Fruit fly (Drosophila melanogaster) whole organism, embryonic: ENCODE measurements around the gene Ciz1.

Source experiments
- CG10209 ChIP-seq: fragments of 200-800 bp; sonication (Bioruptor generic); optimal IDR thresholded peaks from 3 replicates; lab custom pipeline; 2017; ENCODE audit warnings: missing biosample characterization, mild to moderate bottlenecking, missing genetic modification characterization, missing genetic modification reagents
- CG12219 ChIP-seq: fragments of 200-800 bp; sonication (Bioruptor generic); optimal IDR thresholded peaks from 3 replicates; lab custom pipeline; 2018; ENCODE audit warnings: missing biosample characterization, mild to moderate bottlenecking, missing genetic modification characterization
- CG13287 ChIP-seq: fragments of 200-800 bp; sonication (Bioruptor generic); IDR thresholded peaks from 2 replicates; pipeline ENCODE4 v1.3.6; 2022; ENCODE audit warnings: missing biosample characterization, missing genetic modification characterization; ENCODE audit not compliant: partially characterized antibody
- CG13775 ChIP-seq: fragments of 200-800 bp; sonication (Bioruptor generic); optimal IDR thresholded peaks from 3 replicates; lab custom pipeline; 2017; ENCODE audit warnings: missing biosample characterization, mild to moderate bottlenecking, missing genetic modification characterization
- CG15514 ChIP-seq: fragments of 200-800 bp; sonication (Bioruptor generic); optimal IDR thresholded peaks from 3 replicates; lab custom pipeline; 2017; ENCODE audit warnings: missing biosample characterization, missing genetic modification characterization, mild to moderate bottlenecking, moderate library complexity, missing genetic modification reagents
- CG16813 ChIP-seq: fragments of 200-800 bp; sonication (Bioruptor generic); IDR thresholded peaks from 3 replicates; pipeline ENCODE4 v1.3.6; 2022; ENCODE audit warnings: missing biosample characterization, missing genetic modification characterization; ENCODE audit not compliant: partially characterized antibody
- CG2202 ChIP-seq: fragments of 200-800 bp; sonication (Bioruptor generic); optimal IDR thresholded peaks from 2 replicates; lab custom pipeline; 2018; ENCODE audit warnings: missing biosample characterization, mild to moderate bottlenecking, missing genetic modification characterization
- CG2712 ChIP-seq: fragments of 200-800 bp; optimal IDR thresholded peaks from 3 replicates; lab custom pipeline; 2019; ENCODE audit warnings: missing biosample characterization, mild to moderate bottlenecking, missing genetic modification characterization, moderate library complexity
- CG30020 ChIP-seq: fragments of 200-800 bp; optimal IDR thresholded peaks from 2 replicates; lab custom pipeline; 2019; ENCODE audit warnings: missing biosample characterization, mild to moderate bottlenecking, missing genetic modification characterization, moderate library complexity
- CG31224 ChIP-seq: fragments of 200-800 bp; sonication (Bioruptor generic); IDR thresholded peaks from 2 replicates; pipeline ENCODE4 v1.3.6; 2022; ENCODE audit warnings: missing biosample characterization, missing genetic modification characterization
- CG33213 ChIP-seq: fragments of 200-800 bp; sonication (Bioruptor generic); optimal IDR thresholded peaks from 3 replicates; lab custom pipeline; 2016; ENCODE audit warnings: missing biosample characterization, missing genetic modification characterization
- CG3995 ChIP-seq: fragments of 200-800 bp; sonication (Bioruptor generic); optimal IDR thresholded peaks from 3 replicates; lab custom pipeline; 2016; ENCODE audit warnings: missing biosample characterization, missing genetic modification characterization
- CG4617 ChIP-seq: fragments of 200-800 bp; sonication (Bioruptor generic); optimal IDR thresholded peaks from 3 replicates; lab custom pipeline; 2016; ENCODE audit warnings: missing biosample characterization, missing genetic modification characterization, borderline replicate concordance
- CG7987 ChIP-seq: fragments of 200-800 bp; sonication (Bioruptor generic); optimal IDR thresholded peaks from 2 replicates; lab custom pipeline; 2018; ENCODE audit warnings: missing biosample characterization, mild to moderate bottlenecking, missing genetic modification characterization, moderate library complexity
- CoRest ChIP-seq: fragments of 200-800 bp; sonication (Bioruptor generic); optimal IDR thresholded peaks from 3 replicates; lab custom pipeline; 2018; ENCODE audit warnings: missing biosample characterization, mild to moderate bottlenecking, missing genetic modification characterization, moderate library complexity
- D ChIP-seq, 2 experiments: fragments of 200-800 bp in 1 of 2; fragments of >200 bp in 1 of 2; sonication (Bioruptor generic) in 1 of 2; optimal IDR thresholded peaks; 2 replicates in 1 of 2; 3 replicates in 1 of 2; lab custom pipeline; 2017; ENCODE audit warnings: mild to moderate bottlenecking in 1 of 2, missing biosample characterization in 1 of 2, missing genetic modification characterization in 1 of 2, missing genetic modification reagents in 1 of 2
- Dref ChIP-seq: fragments of 200-800 bp; sonication (Bioruptor generic); IDR thresholded peaks from 2 replicates; pipeline ENCODE4 v1.3.6; 2022; ENCODE audit warnings: missing biosample characterization, missing genetic modification characterization
- Ets97D ChIP-seq: fragments of 200-800 bp; sonication (Bioruptor generic); optimal IDR thresholded peaks from 3 replicates; lab custom pipeline; 2016; ENCODE audit warnings: missing biosample characterization, missing genetic modification characterization
- HLH54F ChIP-seq: fragments of 200-800 bp; sonication (Bioruptor generic); optimal IDR thresholded peaks from 3 replicates; lab custom pipeline; 2016; ENCODE audit warnings: missing biosample characterization, missing genetic modification characterization
- Lhr ChIP-seq: fragments of 200-800 bp; sonication (Bioruptor generic); optimal IDR thresholded peaks from 3 replicates; lab custom pipeline; 2017; ENCODE audit warnings: mild to moderate bottlenecking, missing biosample characterization, missing genetic modification reagents, missing genetic modification characterization
- MBD-R2 ChIP-seq: fragments of 200-800 bp; sonication (Bioruptor generic); IDR thresholded peaks from 2 replicates; pipeline ENCODE4 v1.3.6; 2022; ENCODE audit warnings: missing biosample characterization, missing genetic modification characterization
- NC2α ChIP-seq: fragments of 200-800 bp; sonication (Bioruptor generic); optimal IDR thresholded peaks from 2 replicates; lab custom pipeline; 2016; ENCODE audit warnings: missing biosample characterization, missing genetic modification characterization
- Nf-YA ChIP-seq: fragments of 200-800 bp; sonication (Bioruptor generic); IDR thresholded peaks from 2 replicates; pipeline ENCODE4 v1.3.6; 2022; ENCODE audit warnings: missing biosample characterization, missing genetic modification characterization
- Opbp ChIP-seq: fragments of 200-800 bp; sonication (Bioruptor generic); IDR thresholded peaks from 3 replicates; pipeline ENCODE4 v1.3.6; 2022; ENCODE audit warnings: missing biosample characterization, missing genetic modification characterization; ENCODE audit not compliant: partially characterized antibody
- Ravus ChIP-seq: fragments of 200-800 bp; sonication (Bioruptor generic); IDR thresholded peaks from 2 replicates; pipeline ENCODE4 v1.3.6; 2022; ENCODE audit warnings: missing biosample characterization, missing genetic modification characterization
- Sry-β ChIP-seq: fragments of 200-800 bp; sonication (Bioruptor generic); optimal IDR thresholded peaks from 2 replicates; lab custom pipeline; 2018; ENCODE audit warnings: missing biosample characterization, mild to moderate bottlenecking, missing genetic modification characterization, moderate library complexity
- Sry-δ ChIP-seq: fragments of 200-800 bp; sonication (Bioruptor generic); optimal IDR thresholded peaks from 2 replicates; lab custom pipeline; 2016; ENCODE audit warnings: missing biosample characterization, missing genetic modification characterization
- al ChIP-seq: fragments of 200-800 bp; sonication (Bioruptor generic); IDR thresholded peaks from 2 replicates; pipeline ENCODE4 v1.3.6; 2022; ENCODE audit warnings: missing biosample characterization, missing genetic modification characterization
- ato ChIP-seq: fragments of 200-800 bp; sonication (Bioruptor generic); IDR thresholded peaks from 2 replicates; pipeline ENCODE4 v1.3.6; 2022; ENCODE audit warnings: missing biosample characterization, missing genetic modification characterization; ENCODE audit not compliant: partially characterized antibody
- bbx ChIP-seq: fragments of 200-800 bp; sonication (Bioruptor generic); IDR thresholded peaks from 2 replicates; pipeline ENCODE4 v1.3.6; 2022; ENCODE audit warnings: missing biosample characterization, missing genetic modification characterization; ENCODE audit not compliant: partially characterized antibody
- bowl ChIP-seq: fragments of 200-800 bp; sonication (Bioruptor generic); IDR thresholded peaks from 2 replicates; pipeline ENCODE4 v1.3.6; 2022; ENCODE audit warnings: missing biosample characterization, missing genetic modification characterization
- hb ChIP-seq: fragments of 200-800 bp; sonication (Bioruptor generic); IDR thresholded peaks from 3 replicates; pipeline ENCODE4 v1.3.6; 2022; ENCODE audit warnings: missing biosample characterization, missing genetic modification characterization; ENCODE audit not compliant: partially characterized antibody
- knrl ChIP-seq: fragments of 200-800 bp; sonication (Bioruptor generic); IDR thresholded peaks from 3 replicates; pipeline ENCODE4 v1.3.6; 2022; ENCODE audit warnings: missing biosample characterization, missing genetic modification characterization; ENCODE audit not compliant: partially characterized antibody
- lbe ChIP-seq: fragments of 200-800 bp; sonication (Bioruptor generic); optimal IDR thresholded peaks from 2 replicates; lab custom pipeline; 2016; ENCODE audit warnings: missing biosample characterization, mild to moderate bottlenecking, missing genetic modification characterization
- lilli ChIP-seq: fragments of 200-800 bp; sonication (Bioruptor generic); optimal IDR thresholded peaks from 3 replicates; lab custom pipeline; 2016; ENCODE audit warnings: missing biosample characterization, missing genetic modification characterization
- mam ChIP-seq: fragments of 200-800 bp; sonication (Bioruptor generic); optimal IDR thresholded peaks from 3 replicates; lab custom pipeline; 2016; ENCODE audit warnings: missing biosample characterization, missing genetic modification characterization
- nau ChIP-seq: fragments of 200-800 bp; sonication (Bioruptor generic); optimal IDR thresholded peaks from 3 replicates; lab custom pipeline; 2017; ENCODE audit warnings: missing biosample characterization, mild to moderate bottlenecking, missing genetic modification characterization, missing genetic modification reagents
- pita ChIP-seq: fragments of 200-800 bp; sonication (Bioruptor generic); optimal IDR thresholded peaks from 2 replicates; lab custom pipeline; 2017; ENCODE audit warnings: missing biosample characterization, mild to moderate bottlenecking, missing genetic modification characterization
- pnt ChIP-seq: fragments of 200-800 bp; sonication (Bioruptor generic); optimal IDR thresholded peaks from 3 replicates; lab custom pipeline; 2016; ENCODE audit warnings: missing biosample characterization, missing genetic modification characterization
- pum ChIP-seq: fragments of 200-800 bp; sonication (Bioruptor generic); optimal IDR thresholded peaks from 2 replicates; lab custom pipeline; 2016; ENCODE audit warnings: missing biosample characterization, missing genetic modification characterization
- row ChIP-seq: fragments of 200-800 bp; sonication (Bioruptor generic); IDR thresholded peaks from 3 replicates; pipeline ENCODE4 v1.3.6; 2022; ENCODE audit warnings: missing biosample characterization, missing genetic modification characterization
- sens ChIP-seq: fragments of 200-800 bp; sonication (Bioruptor generic); peaks from one replicate; lab custom pipeline; 2016; ENCODE audit warnings: missing biosample characterization, missing genetic modification characterization
- slbo ChIP-seq: fragments of 200-800 bp; sonication (Bioruptor generic); IDR thresholded peaks from 2 replicates; pipeline ENCODE4 v1.3.6; 2022; ENCODE audit warnings: missing biosample characterization, missing genetic modification characterization
- sqz ChIP-seq: fragments of 200-800 bp; sonication (Bioruptor generic); optimal IDR thresholded peaks from 3 replicates; lab custom pipeline; 2018; ENCODE audit warnings: missing biosample characterization, mild to moderate bottlenecking, missing genetic modification characterization
- toy ChIP-seq: fragments of 200-800 bp; sonication (Bioruptor generic); IDR thresholded peaks from 2 replicates; pipeline ENCODE4 v1.3.6; 2022; ENCODE audit warnings: missing biosample characterization, missing genetic modification characterization
- twi ChIP-seq: fragments of 200-800 bp; optimal IDR thresholded peaks from 2 replicates; lab custom pipeline; 2019; ENCODE audit warnings: missing biosample characterization, mild to moderate bottlenecking, missing genetic modification characterization, moderate library complexity
- vnd ChIP-seq: fragments of 200-800 bp; sonication (Bioruptor generic); IDR thresholded peaks from 3 replicates; pipeline ENCODE4 v1.3.6; 2022; ENCODE audit warnings: missing biosample characterization, missing genetic modification characterization; ENCODE audit not compliant: partially characterized antibody

Ciz1 gene

dm6 chr3L:9864275-9865052 is at the start of gene Ciz1, which contains the start of gene iPLA2-VIA (continued):
- TF ChIP-seq CG15514 (GFP tag; lab: Kevin White, UChicago) = peak; percentile 62
- peak; percentile 52; the same call in 1 of the 2 replicates for TF ChIP-seq slbo (GFP tag; lab: Robert Waterston, UW)
- peak; percentile 4 for TF ChIP-seq Sry-β (GFP tag; lab: Kevin White, UChicago)
- no peak for TF ChIP-seq twi (tag; lab: Kevin White, UChicago)
- peak; percentile 62 for TF ChIP-seq Ets97D (GFP tag; lab: Kevin White, UChicago)
- TF ChIP-seq nau (GFP tag; lab: Kevin White, UChicago) = no peak
- TF ChIP-seq D (optimal IDR thresholded peaks at IDR 0.05; lab: Kevin White, UChicago) = no peak
- TF ChIP-seq D (GFP tag; optimal IDR thresholded peaks at IDR 0.05; lab: Kevin White, UChicago) = no peak
- TF ChIP-seq NC2α = no peak
- peak; percentile 91 for TF ChIP-seq knrl
- peak; percentile 25 for TF ChIP-seq CG33213 (GFP tag; lab: Kevin White, UChicago)
- TF ChIP-seq pita = peak; percentile 56
- TF ChIP-seq CG16813 (GFP tag; lab: Robert Waterston, UW) = peak; percentile 81; the same call in 2 of the 3 replicates
- peak; percentile 72 for TF ChIP-seq row (GFP tag; lab: Robert Waterston, UW)
- no peak for TF ChIP-seq bowl
- peak; percentile 62 for TF ChIP-seq CoRest (tag; lab: Kevin White, UChicago)
- no peak for TF ChIP-seq CG31224
- TF ChIP-seq Ravus = no peak
- no peak for TF ChIP-seq CG7987 (GFP tag; lab: Kevin White, UChicago)
- TF ChIP-seq sqz (GFP tag; lab: Kevin White, UChicago) = peak; percentile 84
- TF ChIP-seq CG13287 (GFP tag; lab: Robert Waterston, UW) = peak; percentile 82
- TF ChIP-seq CG3995 = peak; percentile 46
- peak; percentile 71 for TF ChIP-seq Lhr (GFP tag; lab: Kevin White, UChicago)
- TF ChIP-seq toy = no peak
- TF ChIP-seq vnd = peak; percentile 74
- peak; percentile 61 for TF ChIP-seq CG2712
- TF ChIP-seq CG2202 (tag; lab: Kevin White, UChicago) = no peak
- no peak for TF ChIP-seq al
- no peak for TF ChIP-seq CG13775 (GFP tag; lab: Kevin White, UChicago)
- TF ChIP-seq Opbp (GFP tag; lab: Robert Waterston, UW) = peak; percentile 70; the same call in 2 of the 3 replicates
- peak; percentile 31 for TF ChIP-seq CG4617 (GFP tag; lab: Kevin White, UChicago)
- peak; percentile 53 for TF ChIP-seq MBD-R2 (GFP tag; lab: Robert Waterston, UW)
- TF ChIP-seq Nf-YA = no peak
- TF ChIP-seq mam (GFP tag; lab: Kevin White, UChicago) = peak; percentile 39
- peak; percentile 59 for TF ChIP-seq CG30020 (tag; lab: Kevin White, UChicago)
- peak; percentile 3 for TF ChIP-seq lbe (GFP tag; lab: Kevin White, UChicago)
- peak; percentile 14 for TF ChIP-seq pnt (GFP tag; lab: Kevin White, UChicago)
- peak; percentile 77 for TF ChIP-seq sens
- TF ChIP-seq HLH54F = peak; percentile 1
- no peak for TF ChIP-seq CG10209 (GFP tag; lab: Kevin White, UChicago)
- TF ChIP-seq CG12219 (GFP tag; lab: Kevin White, UChicago) = no peak
- peak; percentile 96 for TF ChIP-seq Sry-δ (GFP tag; lab: Kevin White, UChicago)
- TF ChIP-seq bbx = peak; percentile 70; the same call in 1 of the 2 replicates
- TF ChIP-seq Dref (GFP tag; lab: Robert Waterston, UW) = peak; percentile 71
- 0 out of 2 replicates have a peak, but pooled peaks have one; percentile 9 for TF ChIP-seq ato
- peak; percentile 7 for TF ChIP-seq lilli (GFP tag; lab: Kevin White, UChicago)
- peak; percentile 45 for TF ChIP-seq pum (GFP tag; lab: Kevin White, UChicago)
- peak; percentile 71 for TF ChIP-seq hb (GFP tag; lab: Robert Waterston, UW)
